Fruit fly (Drosophila melanogaster) whole organism, embryonic: Measurements from ENCODE around the gene Lipt2.

Experiments
- Asciz ChIP-seq: fragments of 200-800 bp; sonication (Bioruptor generic); optimal IDR thresholded peaks from 2 replicates; lab custom pipeline; 2017; ENCODE audit warnings: missing biosample characterization, mild to moderate bottlenecking, missing genetic modification characterization, missing genetic modification reagents
- CG10267 ChIP-seq: fragments of 200-800 bp; sonication (Bioruptor generic); optimal IDR thresholded peaks from 2 replicates; lab custom pipeline; 2018; ENCODE audit warnings: missing biosample characterization, mild to moderate bottlenecking, missing genetic modification characterization, moderate library complexity
- CG11398 ChIP-seq: fragments of 200-800 bp; sonication (Bioruptor generic); optimal IDR thresholded peaks from 2 replicates; lab custom pipeline; 2016; ENCODE audit warnings: missing biosample characterization, missing genetic modification characterization
- CG12071 ChIP-seq: fragments of 200-800 bp; sonication (Bioruptor generic); optimal IDR thresholded peaks from 3 replicates; lab custom pipeline; 2018; ENCODE audit warnings: missing biosample characterization, mild to moderate bottlenecking, missing genetic modification characterization
- CG12219 ChIP-seq: fragments of 200-800 bp; sonication (Bioruptor generic); optimal IDR thresholded peaks from 3 replicates; lab custom pipeline; 2018; ENCODE audit warnings: missing biosample characterization, mild to moderate bottlenecking, missing genetic modification characterization
- CG12236 ChIP-seq: fragments of 200-800 bp; sonication (Bioruptor generic); optimal IDR thresholded peaks from 2 replicates; lab custom pipeline; 2016; ENCODE audit warnings: missing biosample characterization, missing genetic modification characterization
- CG15269 ChIP-seq: fragments of 200-800 bp; sonication (Bioruptor generic); optimal IDR thresholded peaks from 2 replicates; lab custom pipeline; 2018; ENCODE audit warnings: missing biosample characterization, mild to moderate bottlenecking, missing genetic modification characterization, moderate library complexity
- CG1832 ChIP-seq: fragments of 200-800 bp; sonication (Bioruptor generic); optimal IDR thresholded peaks from 2 replicates; lab custom pipeline; 2017; ENCODE audit warnings: missing biosample characterization, mild to moderate bottlenecking, missing genetic modification characterization, inconsistent platforms
- CG34224 ChIP-seq: fragments of 200-800 bp; sonication (Bioruptor generic); IDR thresholded peaks from 3 replicates; pipeline ENCODE4 v1.3.6; 2022; ENCODE audit warnings: missing biosample characterization, missing genetic modification characterization; ENCODE audit not compliant: partially characterized antibody
- CG34422 ChIP-seq: fragments of 200-800 bp; sonication (Bioruptor generic); IDR thresholded peaks from 3 replicates; pipeline ENCODE4 v1.3.6; 2022; ENCODE audit warnings: missing biosample characterization, missing genetic modification characterization
- CG4617 ChIP-seq: fragments of 200-800 bp; sonication (Bioruptor generic); optimal IDR thresholded peaks from 3 replicates; lab custom pipeline; 2016; ENCODE audit warnings: missing biosample characterization, missing genetic modification characterization, borderline replicate concordance
- CG5953 ChIP-seq: fragments of 200-800 bp; sonication (Bioruptor generic); IDR thresholded peaks from 2 replicates; pipeline ENCODE4 v1.3.6; 2022; ENCODE audit warnings: missing biosample characterization, missing genetic modification characterization
- CG6272 ChIP-seq: fragments of 200-800 bp; sonication (Bioruptor generic); IDR thresholded peaks from 2 replicates; pipeline ENCODE4 v1.3.6; 2022; ENCODE audit warnings: missing biosample characterization, missing genetic modification characterization
- CG6683 ChIP-seq: fragments of 200-800 bp; sonication (Bioruptor generic); optimal IDR thresholded peaks from 2 replicates; lab custom pipeline; 2017; ENCODE audit warnings: missing biosample characterization, mild to moderate bottlenecking, missing genetic modification characterization, missing genetic modification reagents
- CG7745 ChIP-seq: fragments of 200-800 bp; sonication (Bioruptor generic); optimal IDR thresholded peaks from 2 replicates; lab custom pipeline; 2018; ENCODE audit warnings: missing biosample characterization, mild to moderate bottlenecking, missing genetic modification characterization, moderate library complexity
- CG8388 ChIP-seq: fragments of 200-800 bp; sonication (Bioruptor generic); optimal IDR thresholded peaks from 2 replicates; lab custom pipeline; 2019; ENCODE audit warnings: missing biosample characterization, mild to moderate bottlenecking, missing genetic modification characterization, moderate library complexity
- CG9876 ChIP-seq: fragments of 200-800 bp; sonication (Bioruptor generic); optimal IDR thresholded peaks from 2 replicates; lab custom pipeline; 2016; ENCODE audit warnings: missing biosample characterization, missing genetic modification characterization
- CG9932 ChIP-seq: fragments of 200-800 bp; sonication (Bioruptor generic); IDR thresholded peaks from 2 replicates; pipeline ENCODE4 v1.3.6; 2022; ENCODE audit warnings: missing biosample characterization, missing genetic modification characterization
- CoRest ChIP-seq: fragments of 200-800 bp; sonication (Bioruptor generic); optimal IDR thresholded peaks from 3 replicates; lab custom pipeline; 2018; ENCODE audit warnings: missing biosample characterization, mild to moderate bottlenecking, missing genetic modification characterization, moderate library complexity
- D19B ChIP-seq: fragments of 200-800 bp; sonication (Bioruptor generic); optimal IDR thresholded peaks from 2 replicates; lab custom pipeline; 2017; ENCODE audit warnings: missing biosample characterization, mild to moderate bottlenecking, missing genetic modification characterization
- Dll ChIP-seq: fragments of 200-800 bp; sonication (Bioruptor generic); IDR thresholded peaks from 4 replicates; pipeline ENCODE4 v1.3.6; 2022; ENCODE audit warnings: missing biosample characterization, missing genetic modification characterization; ENCODE audit not compliant: partially characterized antibody
- Doc3 ChIP-seq: fragments of 200-800 bp; sonication (Bioruptor generic); IDR thresholded peaks from 3 replicates; pipeline ENCODE4 v1.3.6; 2022; ENCODE audit warnings: missing biosample characterization, missing genetic modification characterization; ENCODE audit not compliant: partially characterized antibody
- Gsc ChIP-seq: fragments of 200-800 bp; sonication (Bioruptor generic); IDR thresholded peaks from 2 replicates; pipeline ENCODE4 v1.3.6; 2022; ENCODE audit warnings: missing biosample characterization, missing genetic modification characterization
- HHEX ChIP-seq: fragments of 200-800 bp; sonication (Bioruptor generic); optimal IDR thresholded peaks from 3 replicates; lab custom pipeline; 2017; ENCODE audit warnings: missing biosample characterization, mild to moderate bottlenecking, missing genetic modification characterization, missing genetic modification reagents
- Hmx ChIP-seq: fragments of 200-800 bp; sonication (Bioruptor generic); optimal IDR thresholded peaks from 2 replicates; lab custom pipeline; 2016; ENCODE audit warnings: missing biosample characterization, missing genetic modification characterization
- Max ChIP-seq: fragments of 200-800 bp; sonication (Bioruptor generic); optimal IDR thresholded peaks from 2 replicates; lab custom pipeline; 2016; ENCODE audit warnings: missing biosample characterization, mild to moderate bottlenecking, missing genetic modification characterization
- NFAT ChIP-seq: fragments of 200-800 bp; sonication (Bioruptor generic); IDR thresholded peaks from 2 replicates; pipeline ENCODE4 v1.3.6; 2022; ENCODE audit warnings: missing biosample characterization, missing genetic modification characterization
- NK7.1 ChIP-seq: fragments of 200-800 bp; sonication (Bioruptor generic); optimal IDR thresholded peaks from 3 replicates; lab custom pipeline; 2016; ENCODE audit warnings: missing biosample characterization, missing genetic modification characterization
- Nf-YB ChIP-seq: fragments of 200-800 bp; sonication (Bioruptor generic); optimal IDR thresholded peaks from 3 replicates; lab custom pipeline; 2019; ENCODE audit warnings: missing biosample characterization, mild to moderate bottlenecking, missing genetic modification characterization, moderate library complexity
- Sin3A ChIP-seq: fragments of >200 bp; optimal IDR thresholded peaks from 2 replicates; lab custom pipeline; 2018
- Usf ChIP-seq: fragments of 200-800 bp; sonication (Bioruptor generic); optimal IDR thresholded peaks from 2 replicates; lab custom pipeline; 2017; ENCODE audit warnings: missing genotype, missing biosample characterization, missing genetic modification characterization
- Xrp1 ChIP-seq: fragments of 200-800 bp; sonication (Bioruptor generic); IDR thresholded peaks from 2 replicates; pipeline ENCODE4 v1.3.6; 2022; ENCODE audit warnings: missing biosample characterization, missing genetic modification characterization
- az2 ChIP-seq: fragments of 200-800 bp; sonication (Bioruptor generic); optimal IDR thresholded peaks from 3 replicates; lab custom pipeline; 2016; ENCODE audit warnings: missing biosample characterization, missing genetic modification characterization
- br ChIP-seq: fragments of >200 bp; optimal IDR thresholded peaks from 2 replicates; lab custom pipeline; 2017
- chm ChIP-seq: fragments of 200-800 bp; sonication (Bioruptor generic); IDR thresholded peaks from 2 replicates; pipeline ENCODE4 v1.3.6; 2022; ENCODE audit warnings: missing biosample characterization, missing genetic modification characterization
- da ChIP-seq: fragments of 200-800 bp; sonication (Bioruptor generic); optimal IDR thresholded peaks from 2 replicates; lab custom pipeline; 2016; ENCODE audit warnings: missing biosample characterization, missing genetic modification characterization
- dmrt11E ChIP-seq: fragments of 200-800 bp; sonication (Bioruptor generic); optimal IDR thresholded peaks from 3 replicates; lab custom pipeline; 2018; ENCODE audit warnings: missing biosample characterization, mild to moderate bottlenecking, missing genetic modification characterization, moderate library complexity
- fd64A ChIP-seq: fragments of 200-800 bp; sonication (Bioruptor generic); optimal IDR thresholded peaks from 3 replicates; lab custom pipeline; 2018; ENCODE audit warnings: missing biosample characterization, mild to moderate bottlenecking, missing genetic modification characterization
- gcm2 ChIP-seq: fragments of 200-800 bp; sonication (Bioruptor generic); optimal IDR thresholded peaks from 2 replicates; lab custom pipeline; 2016; ENCODE audit warnings: missing biosample characterization, missing genetic modification characterization
- gem ChIP-seq: fragments of 200-800 bp; sonication (Bioruptor generic); optimal IDR thresholded peaks from 2 replicates; lab custom pipeline; 2019; ENCODE audit warnings: missing biosample characterization, mild to moderate bottlenecking, missing genetic modification characterization, moderate library complexity
- gsb-n ChIP-seq: fragments of 200-800 bp; sonication (Bioruptor generic); optimal IDR thresholded peaks from 3 replicates; lab custom pipeline; 2018; ENCODE audit warnings: missing biosample characterization, mild to moderate bottlenecking, missing genetic modification characterization
- hb ChIP-seq: fragments of 200-800 bp; sonication (Bioruptor generic); IDR thresholded peaks from 3 replicates; pipeline ENCODE4 v1.3.6; 2022; ENCODE audit warnings: missing biosample characterization, missing genetic modification characterization; ENCODE audit not compliant: partially characterized antibody
- ind ChIP-seq: fragments of 200-800 bp; sonication (Bioruptor generic); optimal IDR thresholded peaks from 3 replicates; lab custom pipeline; 2016; ENCODE audit warnings: missing biosample characterization, missing genetic modification characterization
- jigr1 ChIP-seq: fragments of 200-800 bp; sonication (Bioruptor generic); IDR thresholded peaks from 3 replicates; pipeline ENCODE4 v1.3.6; 2022; ENCODE audit warnings: missing biosample characterization, missing genetic modification characterization
- jing ChIP-seq: fragments of 200-800 bp; sonication (Bioruptor generic); optimal IDR thresholded peaks from 2 replicates; lab custom pipeline; 2018; ENCODE audit warnings: missing biosample characterization, mild to moderate bottlenecking, missing genetic modification characterization
- kay ChIP-seq: fragments of 200-800 bp; sonication (Bioruptor generic); optimal IDR thresholded peaks from 2 replicates; lab custom pipeline; 2016; ENCODE audit warnings: missing biosample characterization, missing genetic modification characterization
- salm ChIP-seq: fragments of 200-800 bp; sonication (Bioruptor generic); optimal IDR thresholded peaks from 2 replicates; lab custom pipeline; 2018; ENCODE audit warnings: missing biosample characterization, mild to moderate bottlenecking, missing genetic modification characterization
- sens ChIP-seq: fragments of 200-800 bp; sonication (Bioruptor generic); peaks from one replicate; lab custom pipeline; 2016; ENCODE audit warnings: missing biosample characterization, missing genetic modification characterization
- trem ChIP-seq: fragments of 200-800 bp; optimal IDR thresholded peaks from 3 replicates; lab custom pipeline; 2019; ENCODE audit warnings: missing biosample characterization, mild to moderate bottlenecking, missing genetic modification characterization, moderate library complexity

Lipt2 gene

dm6 chr3R:4394654-4395581 is 42.2 kb downstream of the Lipt2 start (continued):
- TF ChIP-seq chm (peak; percentile 17; the same call in 1 of the 2 replicates), Sin3A (no peak), Max (GFP tag; lab: Kevin White, UChicago) (peak; percentile 85), az2 (peak; percentile 83), jing (GFP tag; lab: Kevin White, UChicago) (no peak), CG4617 (GFP tag; lab: Kevin White, UChicago) (peak; percentile 50), Nf-YB (GFP tag; lab: Kevin White, UChicago) (peak; percentile 60), fd64A (peak; percentile 75), kay (peak; percentile 76), CG6683 (GFP tag; lab: Kevin White, UChicago) (peak; percentile 66), Gsc (GFP tag; lab: Robert Waterston, UW) (no peak), CG6272 (GFP tag; lab: Robert Waterston, UW) (peak; percentile 79), CG15269 (tag; lab: Kevin White, UChicago) (peak; percentile 92), HHEX (peak; percentile 88), CG34422 (GFP tag; lab: Robert Waterston, UW) (peak; percentile 90), CG34224 (no peak), Xrp1 (peak; percentile 84), dmrt11E (tag; lab: Kevin White, UChicago) (peak; percentile 42), Hmx (GFP tag; lab: Kevin White, UChicago) (peak; percentile 18), CG5953 (GFP tag; lab: Robert Waterston, UW) (peak; percentile 85), NFAT (GFP tag; lab: Robert Waterston, UW) (peak; percentile 71), da (GFP tag; lab: Kevin White, UChicago) (peak; percentile 45), CG7745 (no peak), CG12071 (peak; percentile 89), CG11398 (GFP tag; lab: Kevin White, UChicago) (peak; percentile 74), CoRest (tag; lab: Kevin White, UChicago) (peak; percentile 91), sens (GFP tag; lab: Kevin White, UChicago) (peak; percentile 95), gsb-n (tag; lab: Kevin White, UChicago) (no peak), Doc3 (no peak), Usf (GFP tag; lab: Kevin White, UChicago) (peak; percentile 76), CG9932 (peak; percentile 76), D19B (GFP tag; lab: Kevin White, UChicago) (peak; percentile 69), CG1832 (GFP tag; lab: Kevin White, UChicago) (no peak), NK7.1 (GFP tag; lab: Kevin White, UChicago) (peak; percentile 75), jigr1 (GFP tag; lab: Robert Waterston, UW) (0 out of 3 replicates have a peak, but pooled peaks have one; percentile 50), gcm2 (peak; percentile 46), CG9876 (GFP tag; lab: Kevin White, UChicago) (peak; percentile 81), hb (GFP tag; lab: Robert Waterston, UW) (no peak), Asciz (peak; percentile 82), CG12219 (GFP tag; lab: Kevin White, UChicago) (peak; percentile 91), salm (tag; lab: Kevin White, UChicago) (peak; percentile 87), CG8388 (GFP tag; lab: Kevin White, UChicago) (peak; percentile 81), Dll (GFP tag; lab: Robert Waterston, UW) (no peak), trem (tag; lab: Kevin White, UChicago) (peak; percentile 53), CG10267 (tag; lab: Kevin White, UChicago) (peak; percentile 77), ind (GFP tag; lab: Kevin White, UChicago) (peak; percentile 91), br (no peak), CG12236 (GFP tag; lab: Kevin White, UChicago) (peak; percentile 65), gem (peak; percentile 94)
